4 fruit fly cellular contexts compared by ENCODE assay signal in the genomic region with DNA sequence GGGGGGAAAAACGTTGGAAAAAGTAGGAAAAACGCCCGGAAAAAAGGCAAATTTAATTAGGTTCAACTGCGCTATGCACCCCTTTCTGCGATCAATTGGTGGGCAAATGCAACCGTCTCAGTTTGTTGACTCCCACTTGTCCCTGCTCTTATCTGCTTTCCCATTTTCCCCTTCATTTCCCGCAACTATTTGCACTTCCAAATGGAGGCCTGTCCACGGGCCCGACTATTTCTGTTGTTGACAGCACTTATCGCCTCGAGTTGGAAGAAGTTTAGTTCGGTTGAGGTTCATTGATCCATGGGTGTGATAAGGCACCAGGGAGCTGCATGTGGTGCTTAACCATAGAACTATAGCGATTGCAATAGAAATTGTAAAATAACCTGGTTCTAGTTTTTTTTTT.
TF ChIP-seq lines count a peak whose summit lies in the region.

No protein-coding gene starts in this region.

- no peak for TF ChIP-seq CTCF in whole organism, embryonic (GFP tag; optimal IDR thresholded peaks at IDR 0.05; lab: Kevin White, UChicago)

TF ChIP-seq in whole organism, adult, 20 proteins besides CTCF, POLR2A, EP300 and RAD21:
- TF ChIP-seq CG7101 (tag; optimal IDR thresholded peaks at IDR 0.05; lab: Kevin White, UChicago) (no peak), Hr96 (GFP tag; optimal IDR thresholded peaks at IDR 0.05; lab: Kevin White, UChicago) (no peak), Crg-1 (GFP tag; optimal IDR thresholded peaks at IDR 0.05; lab: Kevin White, UChicago) (no peak), Mnt (GFP tag; optimal IDR thresholded peaks at IDR 0.05; lab: Kevin White, UChicago) (peak; percentile 9), toe (GFP tag; optimal IDR thresholded peaks at IDR 0.05; lab: Kevin White, UChicago) (no peak), CG11617 (GFP tag; optimal IDR thresholded peaks at IDR 0.05; lab: Kevin White, UChicago) (no peak), CG1620 (GFP tag; optimal IDR thresholded peaks at IDR 0.05; lab: Kevin White, UChicago) (no peak), CG12768 (GFP tag; optimal IDR thresholded peaks at IDR 0.05; lab: Kevin White, UChicago) (peak; percentile 49), CG7045 (GFP tag; optimal IDR thresholded peaks at IDR 0.05; lab: Kevin White, UChicago) (peak; percentile 13), tj (GFP tag; optimal IDR thresholded peaks at IDR 0.05; lab: Kevin White, UChicago) (no peak), cic (GFP tag; optimal IDR thresholded peaks at IDR 0.05; lab: Kevin White, UChicago) (peak; percentile 77), CG33017 (tag; optimal IDR thresholded peaks at IDR 0.05; lab: Kevin White, UChicago) (no peak), cnc (optimal IDR thresholded peaks at IDR 0.05; lab: Kevin White, UChicago) (no peak), ovo (GFP tag; optimal IDR thresholded peaks at IDR 0.05; lab: Kevin White, UChicago) (peak; percentile 3), pad (GFP tag; optimal IDR thresholded peaks at IDR 0.05; lab: Kevin White, UChicago) (peak; percentile 32), kay (GFP tag; lab: Kevin White, UChicago; ENCODE audit: borderline replicate concordance) (no peak), bab1 (GFP tag; optimal IDR thresholded peaks at IDR 0.05; lab: Kevin White, UChicago) (no peak), CG14711 (tag; optimal IDR thresholded peaks at IDR 0.05; lab: Kevin White, UChicago) (no peak), CG5204 (GFP tag; optimal IDR thresholded peaks at IDR 0.05; lab: Kevin White, UChicago) (no peak), Clk (GFP tag; optimal IDR thresholded peaks at IDR 0.05; lab: Kevin White, UChicago) (no peak)
TF ChIP-seq in whole organism, adult: peak in this region for 6.

TF ChIP-seq in whole organism, embryonic, 481 proteins besides CTCF, POLR2A, EP300 and RAD21:
- TF ChIP-seq crol (GFP tag; IDR thresholded peaks at IDR 0.05; lab: Robert Waterston, UW) (peak; percentile 52), Hr51 (GFP tag; optimal IDR thresholded peaks at IDR 0.05; lab: Kevin White, UChicago) (no peak), Med (GFP tag; lab: Kevin White, UChicago) (peak; percentile 52), cg (GFP tag; optimal IDR thresholded peaks at IDR 0.05; lab: Kevin White, UChicago) (no peak), D19B (GFP tag; optimal IDR thresholded peaks at IDR 0.05; lab: Kevin White, UChicago) (no peak), CG6854 (GFP tag; optimal IDR thresholded peaks at IDR 0.05; lab: Kevin White, UChicago) (no peak), CG6791 (GFP tag; IDR thresholded peaks at IDR 0.05; lab: Robert Waterston, UW; ENCODE audit: partially characterized antibody) (no peak), nerfin-2 (GFP tag; IDR thresholded peaks at IDR 0.05; lab: Robert Waterston, UW; ENCODE audit: partially characterized antibody) (0 out of 2 replicates have a peak, but pooled peaks have one; percentile 27), so (GFP tag; IDR thresholded peaks at IDR 0.05; lab: Robert Waterston, UW) (no peak), MTF-1 (GFP tag; optimal IDR thresholded peaks at IDR 0.05; lab: Kevin White, UChicago; ENCODE audit: borderline replicate concordance) (peak; percentile 35), E2f2 (GFP tag; IDR thresholded peaks at IDR 0.05; lab: Robert Waterston, UW) (no peak), CG11247 (GFP tag; IDR thresholded peaks at IDR 0.05; lab: Robert Waterston, UW) (no peak), CG12219 (GFP tag; optimal IDR thresholded peaks at IDR 0.05; lab: Kevin White, UChicago) (no peak), sens (GFP tag; lab: Kevin White, UChicago) (peak; percentile 39), CG2116 (GFP tag; optimal IDR thresholded peaks at IDR 0.05; lab: Kevin White, UChicago) (no peak), fd102C (GFP tag; optimal IDR thresholded peaks at IDR 0.05; lab: Kevin White, UChicago) (no peak), CG5180 (GFP tag; optimal IDR thresholded peaks at IDR 0.05; lab: Kevin White, UChicago) (no peak), PHDP (tag; optimal IDR thresholded peaks at IDR 0.05; lab: Kevin White, UChicago) (no peak), Drgx (GFP tag; IDR thresholded peaks at IDR 0.05; lab: Robert Waterston, UW) (peak; percentile 54), Ets65A (GFP tag; lab: Kevin White, UChicago) (no peak), Kr (GFP tag; optimal IDR thresholded peaks at IDR 0.05; lab: Kevin White, UChicago) (no peak), CrebB (tag; optimal IDR thresholded peaks at IDR 0.05; lab: Kevin White, UChicago) (no peak)

TF ChIP-seq in whole organism, prepupa, 60 proteins besides CTCF, POLR2A, EP300 and RAD21:
- TF ChIP-seq CG6808 (GFP tag; optimal IDR thresholded peaks at IDR 0.05; lab: Kevin White, UChicago): peak; percentile 22
- 0 out of 3 replicates have a peak, but pooled peaks have one; percentile 27 for TF ChIP-seq eg (GFP tag; IDR thresholded peaks at IDR 0.05; lab: Robert Waterston, UW)
- TF ChIP-seq CG32006 (GFP tag; optimal IDR thresholded peaks at IDR 0.05; lab: Kevin White, UChicago): no peak
- no peak for TF ChIP-seq CG3032 (tag; optimal IDR thresholded peaks at IDR 0.05; lab: Kevin White, UChicago)
- TF ChIP-seq Gug (GFP tag; IDR thresholded peaks at IDR 0.05; lab: Robert Waterston, UW): 0 out of 2 replicates have a peak, but pooled peaks have one; percentile 9
- no peak for TF ChIP-seq Hr39 (GFP tag; optimal IDR thresholded peaks at IDR 0.05; lab: Kevin White, UChicago)
- no peak for TF ChIP-seq salr (GFP tag; optimal IDR thresholded peaks at IDR 0.05; lab: Kevin White, UChicago)
- TF ChIP-seq Eip78C (GFP tag; lab: Kevin White, UChicago): peak; percentile 46
- TF ChIP-seq CG6163 (GFP tag; IDR thresholded peaks at IDR 0.05; lab: Robert Waterston, UW): peak; percentile 56; the same call in 2 of the 3 replicates
- no peak for TF ChIP-seq Met (GFP tag; optimal IDR thresholded peaks at IDR 0.05; lab: Kevin White, UChicago)
- no peak for TF ChIP-seq CG10669 (GFP tag; optimal IDR thresholded peaks at IDR 0.05; lab: Kevin White, UChicago)
- TF ChIP-seq fkh (GFP tag; optimal IDR thresholded peaks at IDR 0.05; lab: Kevin White, UChicago): peak; percentile 55

TF ChIP-seq in whole organism, pupa, 21 proteins besides CTCF, POLR2A, EP300 and RAD21:
- TF ChIP-seq fd96Ca (GFP tag; IDR thresholded peaks at IDR 0.05; lab: Robert Waterston, UW) (no peak), CG14655 (GFP tag; optimal IDR thresholded peaks at IDR 0.05; lab: Kevin White, UChicago) (peak; percentile 2), Ets98B (GFP tag; IDR thresholded peaks at IDR 0.05; lab: Robert Waterston, UW) (peak; percentile 40; the same call in 1 of the 2 replicates), EcR (GFP tag; optimal IDR thresholded peaks at IDR 0.05; lab: Kevin White, UChicago) (peak; percentile 89), CG15710 (tag; optimal IDR thresholded peaks at IDR 0.05; lab: Kevin White, UChicago) (no peak)
